ENCODE assay signal across 5 worm cellular contexts in genomic region chrII:6838270-6838878, ce11.
TF ChIP-seq lines count a peak whose summit lies in the region.

No protein-coding gene starts in this region.

TF ChIP-seq in whole organism, L1 larva, 84 proteins besides CTCF, POLR2A, EP300 and RAD21 (continues in another document):
- TF ChIP-seq ets-5 (GFP tag; IDR thresholded peaks at IDR 0.05; lab: Robert Waterston, UW) (no peak), ceh-63 (GFP tag; optimal IDR thresholded peaks at IDR 0.05; lab: Kevin White, UChicago) (no peak), fkh-8 (tag; optimal IDR thresholded peaks at IDR 0.05; lab: Kevin White, UChicago) (peak; percentile 41), ceh-88 (GFP tag; IDR thresholded peaks at IDR 0.05; lab: Robert Waterston, UW) (no peak), lin-13 (GFP tag; optimal IDR thresholded peaks at IDR 0.05; lab: Kevin White, UChicago) (no peak), isw-1 (GFP tag; IDR thresholded peaks at IDR 0.05; lab: Robert Waterston, UW) (no peak), jun-1 (tag; optimal IDR thresholded peaks at IDR 0.05; lab: Kevin White, UChicago) (no peak), tbx-2 (tag; optimal IDR thresholded peaks at IDR 0.05; lab: Kevin White, UChicago) (peak; percentile 47), dsc-1 (tag; optimal IDR thresholded peaks at IDR 0.05; lab: Kevin White, UChicago) (no peak), skn-1 (tag; optimal IDR thresholded peaks at IDR 0.05; lab: Kevin White, UChicago) (no peak), nhr-20 (tag; optimal IDR thresholded peaks at IDR 0.05; lab: Kevin White, UChicago) (no peak), Y116A8C.19 (tag; optimal IDR thresholded peaks at IDR 0.05; lab: Kevin White, UChicago; ENCODE audit: borderline replicate concordance) (no peak), efl-1 (optimal IDR thresholded peaks at IDR 0.05; lab: Kevin White, UChicago) (no peak), efl-1 (GFP tag; optimal IDR thresholded peaks at IDR 0.05 in 1 of 2; lab: Kevin White, UChicago) (peak in 1 of 2 experiments; percentile 87), zag-1 (tag; optimal IDR thresholded peaks at IDR 0.05; lab: Kevin White, UChicago) (no peak), lin-14 (GFP tag; optimal IDR thresholded peaks at IDR 0.05; lab: Kevin White, UChicago) (peak; percentile 87), unc-130 (tag; optimal IDR thresholded peaks at IDR 0.05; lab: Kevin White, UChicago) (no peak), elt-3 (tag; optimal IDR thresholded peaks at IDR 0.05; lab: Kevin White, UChicago) (no peak), ceh-8 (GFP tag; optimal IDR thresholded peaks at IDR 0.05; lab: Kevin White, UChicago) (peak; percentile 58)

TF ChIP-seq in whole organism, L3 larva, 47 proteins besides CTCF, POLR2A, EP300 and RAD21:
- no peak for TF ChIP-seq ztf-4 (tag; optimal IDR thresholded peaks at IDR 0.05; lab: Kevin White, UChicago)
- peak; percentile 12 for TF ChIP-seq ztf-11 (tag; optimal IDR thresholded peaks at IDR 0.05; lab: Kevin White, UChicago)
- TF ChIP-seq tbx-2 (tag; optimal IDR thresholded peaks at IDR 0.05; lab: Kevin White, UChicago), result peak; percentile 38
- peak; percentile 86 for TF ChIP-seq egl-27 (tag; optimal IDR thresholded peaks at IDR 0.05; lab: Kevin White, UChicago)
- TF ChIP-seq mml-1 (tag; optimal IDR thresholded peaks at IDR 0.05; lab: Kevin White, UChicago), result no peak
- no peak for TF ChIP-seq nhr-77 (tag; optimal IDR thresholded peaks at IDR 0.05; lab: Kevin White, UChicago)
- peak; percentile 41 for TF ChIP-seq nfya-1 (tag; optimal IDR thresholded peaks at IDR 0.05; lab: Kevin White, UChicago; ENCODE audit: insufficient read depth)
- peak; percentile 18 for TF ChIP-seq unc-39 (tag; optimal IDR thresholded peaks at IDR 0.05; lab: Kevin White, UChicago)
- peak; percentile 94 for TF ChIP-seq unc-62 (GFP tag; optimal IDR thresholded peaks at IDR 0.05; lab: Kevin White, UChicago)
- peak; percentile 72 for TF ChIP-seq lin-39 (tag; optimal IDR thresholded peaks at IDR 0.05; lab: Kevin White, UChicago)
TF ChIP-seq in whole organism, L3 larva: peak in this region for 7.

TF ChIP-seq in whole organism, early embryonic, 17 proteins besides CTCF, POLR2A, EP300 and RAD21:
- no peak for TF ChIP-seq aly-1 (tag; optimal IDR thresholded peaks at IDR 0.05; lab: Kevin White, UChicago)
- TF ChIP-seq hmg-4 (GFP tag; optimal IDR thresholded peaks at IDR 0.05; lab: Kevin White, UChicago), result peak; percentile 19

TF ChIP-seq in whole organism, midembryonic, 9 proteins besides CTCF, POLR2A, EP300 and RAD21:
- no peak for TF ChIP-seq flt-1 (GFP tag; IDR thresholded peaks at IDR 0.05; lab: Robert Waterston, UW)
- peak; percentile 13 for TF ChIP-seq cog-1 (tag; optimal IDR thresholded peaks at IDR 0.05; lab: Kevin White, UChicago)

TF ChIP-seq in whole organism, young adult, 124 proteins besides CTCF, POLR2A, EP300 and RAD21:
- TF ChIP-seq let-526 (GFP tag; IDR thresholded peaks at IDR 0.05; lab: Robert Waterston, UW), result 0 out of 2 replicates have a peak, but pooled peaks have one; percentile 29
- TF ChIP-seq chd-7 (tag; optimal IDR thresholded peaks at IDR 0.05; lab: Kevin White, UChicago), result peak; percentile 9
- no peak for TF ChIP-seq zim-3 (tag; optimal IDR thresholded peaks at IDR 0.05; lab: Kevin White, UChicago)
